Fruit fly (Drosophila melanogaster) whole organism, embryonic: ENCODE data around the gene Trf4-1.

Experiments used
- Ada2b ChIP-seq: fragments of 200-800 bp; sonication (Bioruptor generic); IDR thresholded peaks from 2 replicates; pipeline ENCODE4 v1.3.6; 2022; ENCODE audit warnings: missing biosample characterization, missing genetic modification characterization
- Awh ChIP-seq: fragments of 200-800 bp; sonication (Bioruptor generic); IDR thresholded peaks from 2 replicates; pipeline ENCODE4, ENCODE4 v1.3.6; 2022; ENCODE audit warnings: missing biosample characterization, missing genetic modification characterization
- B-H1 ChIP-seq: fragments of 200-800 bp; sonication (Bioruptor generic); IDR thresholded peaks from 3 replicates; pipeline ENCODE4 v1.3.6; 2022; ENCODE audit warnings: missing biosample characterization, missing genetic modification characterization
- Blimp-1 ChIP-seq: fragments of 200-800 bp; sonication (Bioruptor generic); optimal IDR thresholded peaks from 3 replicates; lab custom pipeline; 2018; ENCODE audit warnings: missing biosample characterization, missing genetic modification characterization, mild to moderate bottlenecking, moderate library complexity, missing genetic modification reagents
- CG10959 ChIP-seq: fragments of 200-800 bp; sonication (Bioruptor generic); IDR thresholded peaks from 2 replicates; pipeline ENCODE4 v1.3.6; 2022; ENCODE audit warnings: missing biosample characterization, missing genetic modification characterization
- CG12659 ChIP-seq: fragments of 200-800 bp; sonication (Bioruptor generic); optimal IDR thresholded peaks from 3 replicates; lab custom pipeline; 2017; ENCODE audit warnings: mild to moderate bottlenecking, missing biosample characterization, missing genetic modification reagents, missing genetic modification characterization
- CG13624 ChIP-seq: fragments of 200-800 bp; sonication (Bioruptor generic); optimal IDR thresholded peaks from 2 replicates; lab custom pipeline; 2016; ENCODE audit warnings: missing biosample characterization, missing genetic modification characterization
- CG1647 ChIP-seq: fragments of 200-800 bp; sonication (Bioruptor generic); optimal IDR thresholded peaks from 3 replicates; lab custom pipeline; 2016; ENCODE audit warnings: missing biosample characterization, missing genetic modification characterization
- CG16779 ChIP-seq: fragments of 200-800 bp; sonication (Bioruptor generic); IDR thresholded peaks from 2 replicates; pipeline ENCODE4 v1.3.6; 2022; ENCODE audit warnings: missing biosample characterization, missing genetic modification characterization
- CG17385 ChIP-seq: fragments of 200-800 bp; sonication (Bioruptor generic); optimal IDR thresholded peaks from 3 replicates; lab custom pipeline; 2018; ENCODE audit warnings: missing biosample characterization, mild to moderate bottlenecking, missing genetic modification characterization
- CG18619 ChIP-seq: fragments of 200-800 bp; sonication (Bioruptor generic); optimal IDR thresholded peaks from 3 replicates; lab custom pipeline; 2017; ENCODE audit warnings: missing biosample characterization, mild to moderate bottlenecking, missing genetic modification characterization
- CG32767 ChIP-seq: fragments of 200-800 bp; sonication (Bioruptor generic); IDR thresholded peaks from 2 replicates; pipeline ENCODE4 v1.3.6; 2022; ENCODE audit warnings: missing biosample characterization, missing genetic modification characterization
- CG34224 ChIP-seq: fragments of 200-800 bp; sonication (Bioruptor generic); IDR thresholded peaks from 3 replicates; pipeline ENCODE4 v1.3.6; 2022; ENCODE audit warnings: missing biosample characterization, missing genetic modification characterization; ENCODE audit not compliant: partially characterized antibody
- CG4282 ChIP-seq: fragments of 200-800 bp; sonication (Bioruptor generic); optimal IDR thresholded peaks from 2 replicates; lab custom pipeline; 2016; ENCODE audit warnings: missing biosample characterization, missing genetic modification characterization
- CG4617 ChIP-seq: fragments of 200-800 bp; sonication (Bioruptor generic); optimal IDR thresholded peaks from 3 replicates; lab custom pipeline; 2016; ENCODE audit warnings: missing biosample characterization, missing genetic modification characterization, borderline replicate concordance
- CG5245 ChIP-seq: fragments of 200-800 bp; sonication (Bioruptor generic); optimal IDR thresholded peaks from 3 replicates; lab custom pipeline; 2016; ENCODE audit warnings: missing biosample characterization, missing genetic modification characterization
- CG9727 ChIP-seq: fragments of 200-800 bp; sonication (Bioruptor generic); optimal IDR thresholded peaks from 3 replicates; lab custom pipeline; 2017; ENCODE audit warnings: missing biosample characterization, mild to moderate bottlenecking, missing genetic modification characterization
- CrebB ChIP-seq: fragments of 200-800 bp; sonication (Bioruptor generic); optimal IDR thresholded peaks from 3 replicates; lab custom pipeline; 2018; ENCODE audit warnings: missing biosample characterization, mild to moderate bottlenecking, missing genetic modification characterization
- Dip3 ChIP-seq: fragments of 200-800 bp; sonication (Bioruptor generic); optimal IDR thresholded peaks from 3 replicates; lab custom pipeline; 2016; ENCODE audit warnings: missing biosample characterization, missing genetic modification characterization
- Ets65A ChIP-seq: fragments of 200-800 bp; sonication (Bioruptor generic); peaks from one replicate; lab custom pipeline; 2016; ENCODE audit warnings: missing biosample characterization, missing genetic modification characterization
- HLH4C ChIP-seq: fragments of 200-800 bp; sonication (Bioruptor generic); IDR thresholded peaks from 3 replicates; pipeline ENCODE4 v1.3.6; 2022; ENCODE audit warnings: missing biosample characterization, missing genetic modification characterization; ENCODE audit not compliant: partially characterized antibody
- MESR4 ChIP-seq: fragments of 200-800 bp; sonication (Bioruptor generic); optimal IDR thresholded peaks from 2 replicates; lab custom pipeline; 2018; ENCODE audit warnings: missing biosample characterization, mild to moderate bottlenecking, missing genetic modification characterization, moderate library complexity
- Myb ChIP-seq: fragments of 200-800 bp; sonication (Bioruptor generic); optimal IDR thresholded peaks from 2 replicates; lab custom pipeline; 2016; ENCODE audit warnings: missing biosample characterization, missing genetic modification characterization
- Nf-YA ChIP-seq: fragments of 200-800 bp; sonication (Bioruptor generic); IDR thresholded peaks from 2 replicates; pipeline ENCODE4 v1.3.6; 2022; ENCODE audit warnings: missing biosample characterization, missing genetic modification characterization
- NfI ChIP-seq: fragments of 200-800 bp; sonication (Bioruptor generic); optimal IDR thresholded peaks from 3 replicates; lab custom pipeline; 2018; ENCODE audit warnings: missing biosample characterization, mild to moderate bottlenecking, missing genetic modification characterization, moderate library complexity
- Oli ChIP-seq: fragments of 200-800 bp; sonication (Bioruptor generic); optimal IDR thresholded peaks from 2 replicates; lab custom pipeline; 2018; ENCODE audit warnings: missing biosample characterization, mild to moderate bottlenecking, missing genetic modification characterization, moderate library complexity
- Pdp1 ChIP-seq, 2 experiments: fragments of 200-800 bp; sonication (Bioruptor generic); optimal IDR thresholded peaks; 3 replicates each; lab custom pipeline; 2016; ENCODE audit warnings: missing biosample characterization in 2 of 2, missing genetic modification characterization in 2 of 2, mild to moderate bottlenecking in 1 of 2, moderate library complexity in 1 of 2
- Rfx ChIP-seq: fragments of 200-800 bp; sonication (Bioruptor generic); IDR thresholded peaks from 2 replicates; pipeline ENCODE4 v1.3.6; 2022; ENCODE audit warnings: missing biosample characterization, missing genetic modification characterization
- Scr ChIP-seq: fragments of 200-800 bp; sonication (Bioruptor generic); IDR thresholded peaks from 2 replicates; pipeline ENCODE4 v1.3.6; 2022; ENCODE audit warnings: missing biosample characterization, missing genetic modification characterization; ENCODE audit not compliant: partially characterized antibody
- Taf1 ChIP-seq: fragments of 200-800 bp; sonication (Bioruptor generic); IDR thresholded peaks from 2 replicates; pipeline ENCODE4 v1.3.6; 2022; ENCODE audit warnings: missing biosample characterization, missing genetic modification characterization
- disco-r ChIP-seq: fragments of 200-800 bp; sonication (Bioruptor generic); optimal IDR thresholded peaks from 2 replicates; lab custom pipeline; 2016; ENCODE audit warnings: missing biosample characterization, missing genetic modification characterization
- dysf ChIP-seq: fragments of 200-800 bp; sonication (Bioruptor generic); IDR thresholded peaks from 3 replicates; pipeline ENCODE4 v1.3.6; 2022; ENCODE audit warnings: missing biosample characterization, missing genetic modification characterization
- emc ChIP-seq: fragments of 200-800 bp; sonication (Bioruptor generic); optimal IDR thresholded peaks from 2 replicates; lab custom pipeline; 2016; ENCODE audit warnings: missing biosample characterization, missing genetic modification characterization
- ham ChIP-seq: fragments of 200-800 bp; sonication (Bioruptor generic); IDR thresholded peaks from 2 replicates; pipeline ENCODE4 v1.3.6; 2022; ENCODE audit warnings: missing biosample characterization, missing genetic modification characterization
- hb ChIP-seq: fragments of 200-800 bp; sonication (Bioruptor generic); IDR thresholded peaks from 3 replicates; pipeline ENCODE4 v1.3.6; 2022; ENCODE audit warnings: missing biosample characterization, missing genetic modification characterization; ENCODE audit not compliant: partially characterized antibody
- hth ChIP-seq: fragments of >200 bp; optimal IDR thresholded peaks from 2 replicates; lab custom pipeline; 2017; ENCODE audit warnings: inconsistent platforms
- jing ChIP-seq: fragments of 200-800 bp; sonication (Bioruptor generic); optimal IDR thresholded peaks from 2 replicates; lab custom pipeline; 2018; ENCODE audit warnings: missing biosample characterization, mild to moderate bottlenecking, missing genetic modification characterization
- kay ChIP-seq: fragments of 200-800 bp; sonication (Bioruptor generic); optimal IDR thresholded peaks from 2 replicates; lab custom pipeline; 2016; ENCODE audit warnings: missing biosample characterization, missing genetic modification characterization
- mld ChIP-seq: fragments of 200-800 bp; sonication (Bioruptor generic); IDR thresholded peaks from 3 replicates; pipeline ENCODE4 v1.3.6; 2022; ENCODE audit warnings: missing biosample characterization, missing genetic modification characterization; ENCODE audit not compliant: partially characterized antibody
- nerfin-1 ChIP-seq: fragments of 200-800 bp; sonication (Bioruptor generic); optimal IDR thresholded peaks from 3 replicates; lab custom pipeline; 2019; ENCODE audit warnings: missing biosample characterization, mild to moderate bottlenecking, missing genetic modification characterization, moderate library complexity
- prd ChIP-seq, 3 experiments: fragments of >200 bp in 2 of 3; fragments of 200-800 bp in 1 of 3; sonication (Bioruptor generic) in 1 of 3; optimal IDR thresholded peaks in 2 of 3; IDR thresholded peaks in 1 of 3; 2 replicates in 2 of 3; 3 replicates in 1 of 3; pipeline versions ENCODE4 v1.3.6 to Lab custom; 2017 to 2022; ENCODE audit warnings: missing biosample characterization in 1 of 3, missing genetic modification characterization in 1 of 3
- rib ChIP-seq: fragments of 200-800 bp; sonication (Bioruptor generic); IDR thresholded peaks from 2 replicates; pipeline ENCODE4 v1.3.6; 2022; ENCODE audit warnings: missing biosample characterization, missing genetic modification characterization
- sna ChIP-seq: fragments of 200-800 bp; sonication (Bioruptor generic); IDR thresholded peaks from 2 replicates; pipeline ENCODE4 v1.3.6; 2022; ENCODE audit warnings: missing biosample characterization, missing genetic modification characterization; ENCODE audit not compliant: partially characterized antibody
- sr ChIP-seq: fragments of 200-800 bp; sonication (Bioruptor generic); IDR thresholded peaks from 3 replicates; pipeline ENCODE4 v1.3.6; 2022; ENCODE audit warnings: missing biosample characterization, missing genetic modification characterization
- tap ChIP-seq: fragments of 200-800 bp; optimal IDR thresholded peaks from 3 replicates; lab custom pipeline; 2019; ENCODE audit warnings: missing biosample characterization, mild to moderate bottlenecking, missing genetic modification characterization, moderate library complexity
- tna ChIP-seq: fragments of 200-800 bp; sonication (Bioruptor generic); IDR thresholded peaks from 2 replicates; pipeline ENCODE4 v1.3.6; 2022; ENCODE audit warnings: missing biosample characterization, missing genetic modification characterization; ENCODE audit not compliant: partially characterized antibody
- ttk ChIP-seq: fragments of 200-800 bp; sonication (Bioruptor generic); IDR thresholded peaks from 2 replicates; pipeline ENCODE4 v2.1.2; 2022; ENCODE audit warnings: missing biosample characterization, missing genetic modification characterization
- vvl ChIP-seq: fragments of 200-800 bp; sonication (Bioruptor generic); IDR thresholded peaks from 2 replicates; pipeline ENCODE4 v1.3.6; 2022; ENCODE audit warnings: missing biosample characterization, missing genetic modification characterization
- wdn ChIP-seq: fragments of 200-800 bp; sonication (Bioruptor generic); IDR thresholded peaks from 2 replicates; pipeline ENCODE4 v1.3.6; 2022; ENCODE audit warnings: missing biosample characterization, missing genetic modification characterization

Gene Trf4-1

dm6 chrX:8573744-8574484 lies 13.8 kb downstream of the Trf4-1 start, which contains the start of gene CG12065 (continued):
- TF ChIP-seq hth (lab: Kevin White, UChicago) (no peak), jing (GFP tag; lab: Kevin White, UChicago) (no peak), sr (GFP tag; lab: Robert Waterston, UW) (peak; percentile 16; the same call in 1 of the 3 replicates), MESR4 (GFP tag; lab: Kevin White, UChicago) (peak; percentile 20), sna (no peak), CG18619 (no peak), CG34224 (GFP tag; lab: Robert Waterston, UW) (peak; percentile 18; the same call in 1 of the 3 replicates), CG4617 (GFP tag; lab: Kevin White, UChicago) (no peak), Oli (peak; percentile 38), NfI (GFP tag; lab: Kevin White, UChicago) (no peak), CG32767 (GFP tag; lab: Robert Waterston, UW) (0 out of 2 replicates have a peak, but pooled peaks have one; percentile 11), ham (no peak), dysf (GFP tag; lab: Robert Waterston, UW) (no peak; the same call in 2 of the 3 replicates), CG12659 (peak; percentile 31), Scr (GFP tag; lab: Robert Waterston, UW) (peak; percentile 25; the same call in 1 of the 2 replicates), CG16779 (no peak), vvl (GFP tag; lab: Robert Waterston, UW) (no peak), nerfin-1 (tag; lab: Kevin White, UChicago) (peak; percentile 80), mld (GFP tag; lab: Robert Waterston, UW) (no peak), HLH4C (GFP tag; lab: Robert Waterston, UW) (no peak), CG13624 (GFP tag; lab: Kevin White, UChicago) (no peak), CG10959 (GFP tag; lab: Robert Waterston, UW) (no peak), CG1647 (GFP tag; lab: Kevin White, UChicago) (no peak), CG5245 (GFP tag; lab: Kevin White, UChicago) (no peak), tap (tag; lab: Kevin White, UChicago) (peak; percentile 69), emc (no peak), Ets65A (GFP tag; lab: Kevin White, UChicago) (no peak), tna (GFP tag; lab: Robert Waterston, UW) (no peak), Dip3 (GFP tag; lab: Kevin White, UChicago) (no peak), disco-r (GFP tag; lab: Kevin White, UChicago) (no peak), CrebB (no peak), Nf-YA (no peak), Rfx (GFP tag; lab: Robert Waterston, UW) (no peak), rib (no peak), prd (optimal IDR thresholded peaks at IDR 0.05; lab: Kevin White, UChicago) (no peak), prd (GFP tag; IDR thresholded peaks at IDR 0.05; lab: Robert Waterston, UW) (0 out of 3 replicates have a peak, but pooled peaks have one; percentile 17), kay (no peak), Blimp-1 (GFP tag; lab: Kevin White, UChicago) (peak; percentile 79), CG17385 (GFP tag; lab: Kevin White, UChicago) (no peak), CG4282 (GFP tag; lab: Kevin White, UChicago) (no peak), ttk (GFP tag; lab: Robert Waterston, UW) (no peak), Awh (GFP tag; lab: Robert Waterston, UW) (no peak), B-H1 (GFP tag; lab: Robert Waterston, UW) (no peak), Myb (GFP tag; lab: Kevin White, UChicago) (peak; percentile 69), Ada2b (peak; percentile 9; the same call in 1 of the 2 replicates), Taf1 (no peak), CG9727 (GFP tag; lab: Kevin White, UChicago) (no peak), hb (no peak), wdn (no peak), Pdp1 (GFP tag; optimal IDR thresholded peaks at IDR 0.05; lab: Kevin White, UChicago) (peak in 1 of 2 experiments; percentile 26)
